Fruit fly (Drosophila melanogaster) S2 (cell line): ENCODE results near the gene Sdic1.
"Not testable (repeated sequence)": the region's sequence is repeated elsewhere in the genome, so short reads cannot be mapped to it uniquely, and the experiment has no call there.

ENCODE experiments used
- CG8478 ChIP-seq: fragments of >200 bp; optimal IDR thresholded peaks from 2 replicates; lab custom pipeline; 2018
- CTCF ChIP-seq, 2 experiments: fragments of >200 bp; optimal IDR thresholded peaks; 2 replicates each; lab custom pipeline; 2018

DNA sequence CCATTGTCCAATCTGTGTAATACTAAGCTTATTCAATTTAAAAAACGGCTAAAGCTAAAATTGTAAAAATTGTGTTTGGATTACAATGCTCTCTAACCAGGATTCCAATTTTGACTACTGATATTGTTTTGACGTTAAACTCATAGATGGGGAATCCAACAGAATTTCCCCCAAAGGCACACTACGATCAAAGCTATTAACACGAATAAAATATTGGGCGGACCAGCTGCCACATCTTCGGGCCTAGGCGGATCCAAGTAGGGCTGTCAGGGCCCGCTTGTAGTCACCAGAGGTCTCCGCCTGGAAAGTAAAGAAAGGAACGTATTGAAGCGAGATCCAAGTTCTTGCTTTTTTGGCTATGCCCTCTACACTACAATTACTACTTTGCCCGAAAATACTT is 38.7 kb upstream of the Sdic1 start, which contains the start of gene SdicC:
- not testable (repeated sequence) for TF ChIP-seq CTCF (optimal IDR thresholded peaks at IDR 0.05; lab: Kevin White, UChicago); CG8478 (lab: Kevin White, UChicago)
